Fruit fly (Drosophila melanogaster): ENCODE data around the gene CG7600.

Gene CG7600

DNA sequence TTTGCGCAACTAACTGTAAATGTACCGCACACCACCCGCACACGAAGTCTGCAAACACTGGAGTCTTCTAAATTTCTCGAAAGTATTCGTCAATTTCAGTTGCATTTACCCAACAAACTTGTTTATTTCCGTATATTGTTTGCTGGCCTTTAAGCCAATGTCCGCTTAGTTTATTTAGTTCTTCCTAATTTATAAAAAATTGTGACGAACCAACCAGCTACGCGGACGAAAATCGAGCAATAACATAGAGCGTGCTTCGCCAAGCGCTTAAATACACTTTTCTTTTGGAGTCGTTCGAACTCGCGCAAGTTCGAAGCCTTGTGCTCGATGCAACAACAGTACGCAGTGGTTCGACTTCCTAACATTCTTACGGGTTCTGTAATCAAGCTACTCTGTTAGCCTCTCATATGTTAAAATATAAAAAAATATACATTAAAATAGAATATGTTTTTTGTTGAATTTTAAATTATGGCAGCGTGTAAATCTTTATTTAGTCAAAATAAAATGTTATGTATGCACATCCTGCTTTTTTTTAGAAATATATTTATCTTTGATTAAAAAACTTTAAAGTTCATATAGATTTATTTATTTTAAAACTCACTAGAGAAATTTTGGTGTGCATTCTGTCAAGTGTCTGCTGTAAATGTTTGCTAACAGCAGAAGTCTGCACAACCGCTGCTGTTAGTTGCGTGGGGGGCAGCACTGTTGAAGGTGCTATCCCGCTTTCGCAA lies 13.1 kb upstream of the CG7600 start, which contains the start of gene GlcAT-P (continued):
- no peak for TF ChIP-seq fu2 (GFP tag; optimal IDR thresholded peaks at IDR 0.05)
- TF ChIP-seq CG32767 (GFP tag; IDR thresholded peaks at IDR 0.05) = peak; percentile 74
- no peak for TF ChIP-seq Pdp1 (GFP tag; optimal IDR thresholded peaks at IDR 0.05)
- TF ChIP-seq amos (GFP tag; IDR thresholded peaks at IDR 0.05; ENCODE audit: partially characterized antibody) = no peak; the same call in 1 of the 2 replicates
- no peak for TF ChIP-seq CG17186 (GFP tag; optimal IDR thresholded peaks at IDR 0.05)
- TF ChIP-seq bsh (GFP tag; optimal IDR thresholded peaks at IDR 0.05) = peak in 1 of 2 experiments; percentile 78
- peak; percentile 76 for TF ChIP-seq Hmr (GFP tag; optimal IDR thresholded peaks at IDR 0.05)
- TF ChIP-seq CG34376 (GFP tag; optimal IDR thresholded peaks at IDR 0.05) = no peak
- TF ChIP-seq D19B (GFP tag; optimal IDR thresholded peaks at IDR 0.05) = no peak
- TF ChIP-seq cg (GFP tag; optimal IDR thresholded peaks at IDR 0.05) = peak; percentile 14
- TF ChIP-seq CG3407 (GFP tag; optimal IDR thresholded peaks at IDR 0.05) = peak; percentile 35
- peak; percentile 76 for TF ChIP-seq CG14014 (GFP tag; IDR thresholded peaks at IDR 0.05)
- peak; percentile 65 for TF ChIP-seq CG9215 (GFP tag; IDR thresholded peaks at IDR 0.05)
- TF ChIP-seq sd (tag; optimal IDR thresholded peaks at IDR 0.05) = peak; percentile 18
- TF ChIP-seq gem (tag; optimal IDR thresholded peaks at IDR 0.05) = peak; percentile 91
- no peak for TF ChIP-seq bab2 (GFP tag; optimal IDR thresholded peaks at IDR 0.05)
- no peak for TF ChIP-seq gcm2 (GFP tag; optimal IDR thresholded peaks at IDR 0.05)
- no peak for TF ChIP-seq CG10274 (GFP tag; optimal IDR thresholded peaks at IDR 0.05)
- peak; percentile 44 for TF ChIP-seq CG11723 (GFP tag; optimal IDR thresholded peaks at IDR 0.05)
- TF ChIP-seq lov (optimal IDR thresholded peaks at IDR 0.05) = no peak
- TF ChIP-seq lov (GFP tag; IDR thresholded peaks at IDR 0.05) = no peak
- TF ChIP-seq Hand (GFP tag; optimal IDR thresholded peaks at IDR 0.05) = peak; percentile 50
- no peak for TF ChIP-seq Myb (GFP tag; optimal IDR thresholded peaks at IDR 0.05)
- no peak for TF ChIP-seq Ets97D (GFP tag; optimal IDR thresholded peaks at IDR 0.05)
- peak; percentile 92 for TF ChIP-seq zf30C (GFP tag; optimal IDR thresholded peaks at IDR 0.05)
- TF ChIP-seq zen2 (GFP tag; IDR thresholded peaks at IDR 0.05; ENCODE audit: partially characterized antibody) = no peak
- TF ChIP-seq CG3065 (GFP tag; optimal IDR thresholded peaks at IDR 0.05) = no peak
- no peak for TF ChIP-seq CG8765 (GFP tag; IDR thresholded peaks at IDR 0.05)
- TF ChIP-seq CG18599 (GFP tag; optimal IDR thresholded peaks at IDR 0.05) = peak; percentile 89
- no peak for TF ChIP-seq tio (GFP tag; optimal IDR thresholded peaks at IDR 0.05)
- peak; percentile 71 for TF ChIP-seq sqz (GFP tag; optimal IDR thresholded peaks at IDR 0.05)
- no peak for TF ChIP-seq tll (GFP tag; optimal IDR thresholded peaks at IDR 0.05)
- TF ChIP-seq pita (GFP tag; optimal IDR thresholded peaks at IDR 0.05) = no peak
- no peak for TF ChIP-seq zfh2 (GFP tag; optimal IDR thresholded peaks at IDR 0.05)
- no peak for TF ChIP-seq CG17802 (tag; optimal IDR thresholded peaks at IDR 0.05)
- no peak for TF ChIP-seq ttk (GFP tag; IDR thresholded peaks at IDR 0.05)
- peak; percentile 75 for TF ChIP-seq CG6683 (GFP tag; optimal IDR thresholded peaks at IDR 0.05)
- TF ChIP-seq sisA (GFP tag; IDR thresholded peaks at IDR 0.05) = peak; percentile 29; the same call in 1 of the 2 replicates
- no peak for TF ChIP-seq CG3838 (GFP tag; optimal IDR thresholded peaks at IDR 0.05)
- TF ChIP-seq HHEX (GFP tag; optimal IDR thresholded peaks at IDR 0.05) = no peak
- TF ChIP-seq Dip3 (GFP tag; optimal IDR thresholded peaks at IDR 0.05) = no peak
- no peak for TF ChIP-seq nerfin-2 (GFP tag; IDR thresholded peaks at IDR 0.05; ENCODE audit: partially characterized antibody)
- no peak for TF ChIP-seq NC2α (GFP tag; optimal IDR thresholded peaks at IDR 0.05)
- TF ChIP-seq Rfx (GFP tag; IDR thresholded peaks at IDR 0.05) = peak; percentile 75
- no peak for TF ChIP-seq sima (GFP tag; optimal IDR thresholded peaks at IDR 0.05)
- TF ChIP-seq CG1233 (GFP tag; optimal IDR thresholded peaks at IDR 0.05) = peak; percentile 61
- TF ChIP-seq CG8388 (GFP tag; optimal IDR thresholded peaks at IDR 0.05) = peak; percentile 75
- TF ChIP-seq E2f2 (GFP tag; IDR thresholded peaks at IDR 0.05) = peak; percentile 50; the same call in 1 of the 2 replicates
- no peak for TF ChIP-seq CG2875 (GFP tag; optimal IDR thresholded peaks at IDR 0.05)
